Worm (Caenorhabditis elegans): ENCODE measurements around the gene rpb-11.
A peak's percentile ranks its signal among the peaks of the same experiment; 100 is the strongest.

Gene rpb-11

ce11 chrII:14036724-14037483 is 23.0 kb upstream of the rpb-11 start:
- no peak for TF ChIP-seq skn-1 (tag; optimal IDR thresholded peaks at IDR 0.05)
- TF ChIP-seq nhr-23 (tag; optimal IDR thresholded peaks at IDR 0.05): no peak
- TF ChIP-seq hmg-11 (tag; optimal IDR thresholded peaks at IDR 0.05): peak; percentile 10
- TF ChIP-seq nhr-28 (tag; optimal IDR thresholded peaks at IDR 0.05): no peak
- TF ChIP-seq fkh-10 (GFP tag; optimal IDR thresholded peaks at IDR 0.05): peak; percentile 83
- no peak for TF ChIP-seq ceh-82 (tag; optimal IDR thresholded peaks at IDR 0.05)
- TF ChIP-seq nfya-1 (tag; optimal IDR thresholded peaks at IDR 0.05; ENCODE audit: insufficient read depth): peak; percentile 61
- TF ChIP-seq jun-1 (tag; optimal IDR thresholded peaks at IDR 0.05): no peak
- TF ChIP-seq lin-39 (tag; optimal IDR thresholded peaks at IDR 0.05): peak; percentile 83
- TF ChIP-seq nhr-77 (tag; optimal IDR thresholded peaks at IDR 0.05): no peak
- no peak for TF ChIP-seq snpc-4 (tag; optimal IDR thresholded peaks at IDR 0.05)

ce11 chrII:14037484-14038303 is 22.2 kb upstream of the rpb-11 start:
- TF ChIP-seq jun-1 (tag; optimal IDR thresholded peaks at IDR 0.05) (no peak), nhr-76 (tag; optimal IDR thresholded peaks at IDR 0.05) (no peak), lin-39 (tag; optimal IDR thresholded peaks at IDR 0.05) (peak; percentile 39), egl-27 (tag; optimal IDR thresholded peaks at IDR 0.05) (no peak), fkh-10 (GFP tag; optimal IDR thresholded peaks at IDR 0.05) (no peak), elt-1 (tag; optimal IDR thresholded peaks at IDR 0.05) (no peak), eor-1 (tag; optimal IDR thresholded peaks at IDR 0.05) (no peak), pha-4 (tag; optimal IDR thresholded peaks at IDR 0.05) (peak; percentile 22), sea-2 (GFP tag; optimal IDR thresholded peaks at IDR 0.05) (no peak), nhr-43 (tag; optimal IDR thresholded peaks at IDR 0.05; ENCODE audit: poor library complexity, severe bottlenecking) (no peak), lsy-12 (tag; optimal IDR thresholded peaks at IDR 0.05) (no peak), aly-2 (tag; optimal IDR thresholded peaks at IDR 0.05) (no peak), nfya-1 (tag; optimal IDR thresholded peaks at IDR 0.05; ENCODE audit: insufficient read depth) (peak; percentile 6)

ce11 chrII:14038331-14038730 is 21.6 kb upstream of the rpb-11 start:
- TF ChIP-seq ceh-16 (tag; optimal IDR thresholded peaks at IDR 0.05) (no peak), ztf-11 (tag; optimal IDR thresholded peaks at IDR 0.05) (no peak), pqm-1 (tag; optimal IDR thresholded peaks at IDR 0.05) (no peak), elt-2 (tag; optimal IDR thresholded peaks at IDR 0.05) (peak; percentile 38), fkh-2 (tag; optimal IDR thresholded peaks at IDR 0.05) (no peak), daf-12 (tag; optimal IDR thresholded peaks at IDR 0.05) (no peak), ceh-28 (tag; optimal IDR thresholded peaks at IDR 0.05) (no peak), aly-2 (tag; optimal IDR thresholded peaks at IDR 0.05) (no peak), nfya-1 (tag; optimal IDR thresholded peaks at IDR 0.05; ENCODE audit: insufficient read depth) (peak; percentile 10), lin-39 (tag; optimal IDR thresholded peaks at IDR 0.05) (no peak), R02D3.7 (tag; optimal IDR thresholded peaks at IDR 0.05) (no peak), nhr-67 (tag; optimal IDR thresholded peaks at IDR 0.05) (no peak), nhr-11 (tag; optimal IDR thresholded peaks at IDR 0.05) (no peak), nhr-237 (tag; optimal IDR thresholded peaks at IDR 0.05) (no peak), ama-1 (optimal IDR thresholded peaks at IDR 0.05) (no peak)

- TF ChIP-seq sea-2 (GFP tag; optimal IDR thresholded peaks at IDR 0.05): no peak
- TF ChIP-seq pqm-1 (tag; optimal IDR thresholded peaks at IDR 0.05): peak; percentile 5
- no peak for TF ChIP-seq R02D3.7 (tag; optimal IDR thresholded peaks at IDR 0.05)
- TF ChIP-seq nhr-25 (tag; optimal IDR thresholded peaks at IDR 0.05): no peak
These were observed 20.1 kb upstream of the rpb-11 start for ce11 chrII:14039811-14040203.

Measured in whole organism, L3 larva.